Worm (Caenorhabditis elegans) whole organism, L1 larva: ENCODE data around the gene ZC168.2.

Experiments
- C04F5.9 ChIP-seq: sonication (generic microtip); optimal IDR thresholded peaks from 2 replicates; lab custom pipeline; 2016; ENCODE audit warnings: missing genetic modification characterization, missing compliant biosample characterization
- C16A3.4 ChIP-seq: fragments of 150-350 bp; optimal IDR thresholded peaks from 2 replicates; lab custom pipeline; 2014; ENCODE audit warnings: missing biosample characterization, missing genetic modification characterization
- ama-1 ChIP-seq: fragments of 150-350 bp; optimal IDR thresholded peaks from 2 replicates; lab custom pipeline; 2014
- blmp-1 ChIP-seq: fragments of 150-350 bp; optimal IDR thresholded peaks from 2 replicates; lab custom pipeline; 2014; ENCODE audit warnings: missing biosample characterization, missing genetic modification characterization
- ceh-63 ChIP-seq: fragments of 200-800 bp; sonication (Bioruptor generic); optimal IDR thresholded peaks from 2 replicates; lab custom pipeline; 2018; ENCODE audit warnings: mild to moderate bottlenecking, missing genetic modification characterization, missing compliant biosample characterization
- ceh-8 ChIP-seq: fragments of 200-800 bp; sonication (Bioruptor generic); optimal IDR thresholded peaks from 2 replicates; lab custom pipeline; 2018; ENCODE audit warnings: mild to moderate bottlenecking, missing genetic modification characterization, moderate library complexity, missing compliant biosample characterization
- ceh-82 ChIP-seq, 3 experiments: fragments of 150-350 bp in 1 of 3; sonication (generic microtip) in 2 of 3; optimal IDR thresholded peaks; 2 replicates each; lab custom pipeline; 2014 to 2017; ENCODE audit warnings: missing biosample characterization in 3 of 3, missing genetic modification characterization in 3 of 3
- ces-1 ChIP-seq: fragments of 150-350 bp; optimal IDR thresholded peaks from 2 replicates; lab custom pipeline; 2014; ENCODE audit warnings: missing biosample characterization, missing genetic modification reagents, missing genetic modification characterization
- dsc-1 ChIP-seq: sonication (generic microtip); optimal IDR thresholded peaks from 2 replicates; lab custom pipeline; 2016; ENCODE audit warnings: mild to moderate bottlenecking, missing genetic modification characterization, missing compliant biosample characterization
- efl-1 ChIP-seq, 4 experiments: fragments of 150-350 bp; optimal IDR thresholded peaks in 3 of 4; peaks in 1 of 4; 1 replicate in 1 of 4; 2 replicates in 3 of 4; lab custom pipeline; 2014; ENCODE audit warnings: missing biosample characterization in 2 of 4, missing genetic modification characterization in 2 of 4, missing genetic modification reagents in 2 of 4
- efl-3 ChIP-seq: fragments of 200-800 bp; sonication (Bioruptor generic); optimal IDR thresholded peaks from 2 replicates; lab custom pipeline; 2018; ENCODE audit warnings: mild to moderate bottlenecking, missing genetic modification characterization, missing compliant biosample characterization
- egl-13 ChIP-seq: sonication (generic microtip); optimal IDR thresholded peaks from 2 replicates; lab custom pipeline; 2016; ENCODE audit warnings: missing genotype, missing genetic modification reagents, missing genetic modification characterization, missing compliant biosample characterization
- egl-27 ChIP-seq, 2 experiments: fragments of 150-350 bp in 1 of 2; sonication (generic microtip); optimal IDR thresholded peaks; 3 replicates each; lab custom pipeline; 2017 to 2018; ENCODE audit warnings: missing biosample characterization in 2 of 2, missing genetic modification characterization in 2 of 2, missing genetic modification reagents in 2 of 2
- elt-3 ChIP-seq, 6 experiments: fragments of 150-350 bp in 1 of 6; sonication (generic microtip); optimal IDR thresholded peaks; 2 replicates each; lab custom pipeline; 2017 to 2018; ENCODE audit warnings: missing biosample characterization in 6 of 6, missing genetic modification characterization in 6 of 6, inconsistent platforms in 1 of 6
- fkh-10 ChIP-seq: sonication (generic microtip); optimal IDR thresholded peaks from 2 replicates; lab custom pipeline; 2017; ENCODE audit warnings: missing biosample characterization, missing genetic modification reagents, missing genetic modification characterization
- fkh-4 ChIP-seq: sonication (generic microtip); optimal IDR thresholded peaks from 2 replicates; lab custom pipeline; 2016; ENCODE audit warnings: missing compliant biosample characterization, missing genetic modification characterization, borderline replicate concordance
- fkh-8 ChIP-seq: sonication (generic microtip); optimal IDR thresholded peaks from 2 replicates; lab custom pipeline; 2016; ENCODE audit warnings: mild to moderate bottlenecking, missing genetic modification characterization, missing compliant biosample characterization
- fos-1 ChIP-seq: fragments of 150-350 bp; optimal IDR thresholded peaks from 2 replicates; lab custom pipeline; 2014; ENCODE audit warnings: missing biosample characterization, missing genetic modification characterization
- grh-1 ChIP-seq: fragments of 200-800 bp; sonication (Bioruptor generic); IDR thresholded peaks from 2 replicates; pipeline ENCODE4 v1.3.6; 2022; ENCODE audit warnings: missing genetic modification reagents, missing genetic modification characterization, missing compliant biosample characterization
- hlh-17 ChIP-seq: fragments of 200-800 bp; sonication (Bioruptor generic); optimal IDR thresholded peaks from 2 replicates; lab custom pipeline; 2018; ENCODE audit warnings: missing genetic modification characterization, mild to moderate bottlenecking, missing compliant biosample characterization, moderate library complexity, borderline replicate concordance
- irx-1 ChIP-seq: sonication (generic microtip); optimal IDR thresholded peaks from 2 replicates; lab custom pipeline; 2016; ENCODE audit warnings: missing genetic modification characterization, missing compliant biosample characterization
- isw-1 ChIP-seq: fragments of 200-800 bp; sonication (Bioruptor generic); IDR thresholded peaks from 2 replicates; pipeline ENCODE4 v1.3.6; 2022; ENCODE audit warnings: missing genetic modification characterization, missing compliant biosample characterization
- jun-1 ChIP-seq: fragments of 150-350 bp; optimal IDR thresholded peaks from 2 replicates; lab custom pipeline; 2014; ENCODE audit warnings: missing biosample characterization, missing genetic modification reagents, missing genetic modification characterization
- lin-14 ChIP-seq: fragments of 200-800 bp; sonication (Bioruptor generic); optimal IDR thresholded peaks from 2 replicates; lab custom pipeline; 2018; ENCODE audit warnings: mild to moderate bottlenecking, missing genetic modification characterization, moderate library complexity, missing compliant biosample characterization
- lin-15B ChIP-seq: fragments of 150-350 bp; sonication (generic microtip); optimal IDR thresholded peaks from 3 replicates; lab custom pipeline; 2014; ENCODE audit warnings: missing biosample characterization, missing genetic modification characterization
- lin-35 ChIP-seq, 2 experiments: fragments of 150-350 bp; optimal IDR thresholded peaks; 2 replicates each; lab custom pipeline; 2014; ENCODE audit warnings: missing biosample characterization in 2 of 2, missing genetic modification characterization in 2 of 2, missing genetic modification reagents in 2 of 2
- mdl-1 ChIP-seq, 2 experiments: fragments of 150-350 bp; optimal IDR thresholded peaks; 2 replicates each; lab custom pipeline; 2014 to 2017; ENCODE audit warnings: missing biosample characterization in 2 of 2, missing genetic modification characterization in 2 of 2, inconsistent platforms in 1 of 2
- mep-1 ChIP-seq: fragments of 150-350 bp; optimal IDR thresholded peaks from 2 replicates; lab custom pipeline; 2014; ENCODE audit warnings: missing biosample characterization, missing genetic modification characterization
- nhr-11 ChIP-seq: fragments of 150-350 bp; optimal IDR thresholded peaks from 2 replicates; lab custom pipeline; 2014; ENCODE audit warnings: missing biosample characterization, missing genetic modification characterization
- nhr-47 ChIP-seq: sonication (generic microtip); optimal IDR thresholded peaks from 2 replicates; lab custom pipeline; 2016; ENCODE audit warnings: mild to moderate bottlenecking, missing genetic modification characterization, moderate library complexity, missing compliant biosample characterization
- nhr-71 ChIP-seq: sonication (generic microtip); optimal IDR thresholded peaks from 2 replicates; lab custom pipeline; 2016; ENCODE audit warnings: mild to moderate bottlenecking, missing genetic modification characterization, moderate library complexity, missing compliant biosample characterization
- nhr-77 ChIP-seq: fragments of 150-350 bp; optimal IDR thresholded peaks from 2 replicates; lab custom pipeline; 2014; ENCODE audit warnings: missing biosample characterization, missing genetic modification characterization
- pag-3 ChIP-seq: sonication (generic microtip); optimal IDR thresholded peaks from 2 replicates; lab custom pipeline; 2017; ENCODE audit warnings: missing genetic modification characterization, mild to moderate bottlenecking, missing compliant biosample characterization, antibody characterized with exemption, borderline replicate concordance; ENCODE audit not compliant: insufficient read depth
- pax-3 ChIP-seq: fragments of 200-800 bp; sonication (Bioruptor generic); optimal IDR thresholded peaks from 2 replicates; lab custom pipeline; 2018; ENCODE audit warnings: mild to moderate bottlenecking, missing genetic modification characterization, moderate library complexity, missing compliant biosample characterization
- pqm-1 ChIP-seq: sonication (generic microtip); optimal IDR thresholded peaks from 3 replicates; lab custom pipeline; 2017; ENCODE audit warnings: missing biosample characterization, missing genetic modification characterization
- rnt-1 ChIP-seq: sonication (generic microtip); optimal IDR thresholded peaks from 2 replicates; lab custom pipeline; 2016; ENCODE audit warnings: mild to moderate bottlenecking, missing genetic modification characterization, moderate library complexity, missing compliant biosample characterization
- skn-1 ChIP-seq: fragments of 150-350 bp; optimal IDR thresholded peaks from 2 replicates; lab custom pipeline; 2014; ENCODE audit warnings: missing biosample characterization, missing genetic modification characterization
- snpc-4 ChIP-seq: fragments of 150-350 bp; optimal IDR thresholded peaks from 2 replicates; lab custom pipeline; 2014; ENCODE audit warnings: missing biosample characterization, missing genetic modification characterization
- unc-130 ChIP-seq: fragments of 150-350 bp; optimal IDR thresholded peaks from 2 replicates; lab custom pipeline; 2017; ENCODE audit warnings: missing biosample characterization, missing genetic modification characterization, inconsistent platforms
- unc-98 ChIP-seq: fragments of 200-800 bp; sonication (Bioruptor generic); IDR thresholded peaks from 2 replicates; pipeline ENCODE4 v1.3.6; 2022; ENCODE audit warnings: missing genetic modification characterization, missing compliant biosample characterization
- xbp-1 ChIP-seq: sonication (generic microtip); optimal IDR thresholded peaks from 2 replicates; lab custom pipeline; 2016; ENCODE audit warnings: missing genetic modification characterization, missing compliant biosample characterization
- zag-1 ChIP-seq: fragments of 150-350 bp; optimal IDR thresholded peaks from 2 replicates; lab custom pipeline; 2014; ENCODE audit warnings: missing biosample characterization, missing genetic modification characterization
- zip-4 ChIP-seq: fragments of 200-800 bp; sonication (Bioruptor generic); optimal IDR thresholded peaks from 2 replicates; lab custom pipeline; 2018; ENCODE audit warnings: mild to moderate bottlenecking, missing genetic modification characterization, moderate library complexity, missing compliant biosample characterization
- ztf-11 ChIP-seq, 2 experiments: sonication (generic microtip); optimal IDR thresholded peaks; 2 replicates each; lab custom pipeline; 2016 to 2017; ENCODE audit warnings: missing genetic modification characterization in 2 of 2, missing biosample characterization in 1 of 2, missing compliant biosample characterization in 1 of 2

The ZC168.2 gene

ce11 chrIV:10718075-10718474 lies 9.8 kb upstream of the ZC168.2 start:
- no peak for TF ChIP-seq zip-4
- no peak for TF ChIP-seq fkh-4 (tag; lab: Kevin White, UChicago)
- TF ChIP-seq ama-1 (lab: Kevin White, UChicago), result no peak
- peak; percentile 51 for TF ChIP-seq blmp-1 (tag; lab: Kevin White, UChicago)
- no peak for TF ChIP-seq efl-1 (optimal IDR thresholded peaks at IDR 0.05; lab: Kevin White, UChicago)
- TF ChIP-seq efl-1 (GFP tag; optimal IDR thresholded peaks at IDR 0.05 in 1 of 2; lab: Kevin White, UChicago), result no peak
- no peak for TF ChIP-seq efl-3 (GFP tag; lab: Kevin White, UChicago)

- peak; percentile 84 for TF ChIP-seq dsc-1 (tag; lab: Kevin White, UChicago)
- TF ChIP-seq pqm-1, result no peak
- peak; percentile 67 for TF ChIP-seq pax-3 (tag; lab: Kevin White, UChicago)
- peak; percentile 19 for TF ChIP-seq fkh-8 (tag; lab: Kevin White, UChicago)
- TF ChIP-seq, all 84 proteins: peak for 3
Measured at ce11 chrIV:10718865-10719264, 9.0 kb upstream of the ZC168.2 start.

- peak; percentile 87 for TF ChIP-seq rnt-1
- TF ChIP-seq hlh-17 (GFP tag; lab: Kevin White, UChicago), result no peak
- TF ChIP-seq fkh-4 (tag; lab: Kevin White, UChicago), result no peak
- TF ChIP-seq jun-1 (tag; lab: Kevin White, UChicago), result peak; percentile 58
- peak; percentile 76 for TF ChIP-seq isw-1 (GFP tag; lab: Robert Waterston, UW)
- TF ChIP-seq nhr-11 (tag; lab: Kevin White, UChicago), result peak; percentile 44
- TF ChIP-seq skn-1 (tag; lab: Kevin White, UChicago), result peak; percentile 83
- TF ChIP-seq egl-27 (tag; optimal IDR thresholded peaks at IDR 0.05; lab: Kevin White, UChicago), result no peak
- no peak for TF ChIP-seq ztf-11 (tag; optimal IDR thresholded peaks at IDR 0.05; lab: Kevin White, UChicago)
- peak; percentile 90 for TF ChIP-seq nhr-71 (tag; lab: Kevin White, UChicago)
- peak; percentile 86 for TF ChIP-seq xbp-1 (tag; lab: Kevin White, UChicago)
- TF ChIP-seq C16A3.4, result peak; percentile 86
- peak; percentile 53 for TF ChIP-seq snpc-4 (tag; lab: Kevin White, UChicago)
- TF ChIP-seq egl-13 (tag; lab: Kevin White, UChicago), result peak; percentile 20
- TF ChIP-seq ceh-82 (tag; optimal IDR thresholded peaks at IDR 0.05; lab: Kevin White, UChicago), result peak; percentile 56 to 81 (median 71)
- peak; percentile 74 for TF ChIP-seq grh-1 (GFP tag; lab: Robert Waterston, UW)
- TF ChIP-seq irx-1 (tag; lab: Kevin White, UChicago), result peak; percentile 65
- no peak for TF ChIP-seq efl-3 (GFP tag; lab: Kevin White, UChicago)
- peak; percentile 97 to 99 for TF ChIP-seq lin-35 (GFP tag; optimal IDR thresholded peaks at IDR 0.05; lab: Kevin White, UChicago)
- TF ChIP-seq blmp-1 (tag; lab: Kevin White, UChicago), result peak; percentile 87
- TF ChIP-seq C04F5.9 (tag; lab: Kevin White, UChicago), result peak; percentile 33
- peak; percentile 34 for TF ChIP-seq fos-1 (tag; lab: Kevin White, UChicago)
- TF ChIP-seq dsc-1 (tag; lab: Kevin White, UChicago), result peak; percentile 70
- no peak for TF ChIP-seq ces-1
- peak in 4 of 6 experiments; percentile 17 to 81 (median 44) for TF ChIP-seq elt-3 (tag; optimal IDR thresholded peaks at IDR 0.05; lab: Kevin White, UChicago)
- peak; percentile 17 for TF ChIP-seq fkh-10 (GFP tag; lab: Kevin White, UChicago)
- peak; percentile 80 for TF ChIP-seq mep-1
- no peak for TF ChIP-seq zag-1
- TF ChIP-seq mdl-1 (tag; optimal IDR thresholded peaks at IDR 0.05; lab: Kevin White, UChicago), result peak in 1 of 2 experiments; percentile 66
- TF ChIP-seq lin-15B (tag; lab: Kevin White, UChicago), result peak; percentile 95
- peak; percentile 94 to 98 for TF ChIP-seq efl-1 (optimal IDR thresholded peaks at IDR 0.05; lab: Kevin White, UChicago)
- peak; percentile 98 to 100 for TF ChIP-seq efl-1 (GFP tag; optimal IDR thresholded peaks at IDR 0.05 in 1 of 2; lab: Kevin White, UChicago)
- TF ChIP-seq lin-14 (GFP tag; lab: Kevin White, UChicago), result peak; percentile 74
- no peak for TF ChIP-seq ceh-63 (GFP tag; lab: Kevin White, UChicago)
- TF ChIP-seq unc-130 (tag; lab: Kevin White, UChicago), result peak; percentile 87
- peak; percentile 88 for TF ChIP-seq nhr-47
- no peak for TF ChIP-seq unc-98
- TF ChIP-seq nhr-77 (tag; lab: Kevin White, UChicago), result peak; percentile 51
- TF ChIP-seq pag-3 (tag; lab: Kevin White, UChicago), result no peak
- peak; percentile 3 for TF ChIP-seq ceh-8 (GFP tag; lab: Kevin White, UChicago)
Measured at ce11 chrIV:10734527-10735436, 6.9 kb downstream of the ZC168.2 start, which contains the start of the genes orc-5 and cyb-1. orc-5 (minus strand) TSS chrIV:10734588. cyb-1 (plus strand) TSS chrIV:10735216.
